Fruit fly (Drosophila melanogaster) whole organism, prepupa: ENCODE measurements around the gene fipi.
A peak's percentile ranks its signal among the peaks of the same experiment; 100 is the strongest.

ENCODE experiments used
- Blimp-1 ChIP-seq: fragments of 200-800 bp; sonication (Bioruptor generic); optimal IDR thresholded peaks from 3 replicates; lab custom pipeline; 2017; ENCODE audit warnings: missing biosample characterization, missing genetic modification characterization, mild to moderate bottlenecking, moderate library complexity, missing genetic modification reagents
- CG10669 ChIP-seq: fragments of 200-800 bp; sonication (Bioruptor generic); optimal IDR thresholded peaks from 3 replicates; lab custom pipeline; 2018; ENCODE audit warnings: missing biosample characterization, mild to moderate bottlenecking, missing genetic modification characterization, moderate library complexity
- CG11294 ChIP-seq: fragments of 200-800 bp; sonication (Bioruptor generic); IDR thresholded peaks from 2 replicates; pipeline ENCODE4 v1.3.6; 2022; ENCODE audit warnings: missing biosample characterization, missing genetic modification characterization
- CG11762 ChIP-seq: fragments of 200-800 bp; sonication (Bioruptor generic); optimal IDR thresholded peaks from 3 replicates; lab custom pipeline; 2016; ENCODE audit warnings: missing biosample characterization, missing genetic modification characterization; ENCODE audit not compliant: insufficient read depth
- CG1621 ChIP-seq: fragments of 200-800 bp; sonication (Bioruptor generic); optimal IDR thresholded peaks from 3 replicates; lab custom pipeline; 2018; ENCODE audit warnings: missing biosample characterization, mild to moderate bottlenecking, missing genetic modification characterization
- CG3032 ChIP-seq: fragments of 200-800 bp; optimal IDR thresholded peaks from 2 replicates; lab custom pipeline; 2019; ENCODE audit warnings: missing biosample characterization, mild to moderate bottlenecking, missing genetic modification characterization, moderate library complexity
- CG34406 ChIP-seq: fragments of 200-800 bp; sonication (Bioruptor generic); optimal IDR thresholded peaks from 3 replicates; lab custom pipeline; 2016; ENCODE audit warnings: missing biosample characterization, missing genetic modification characterization
- CG3919 ChIP-seq: fragments of 200-800 bp; sonication (Bioruptor generic); optimal IDR thresholded peaks from 3 replicates; lab custom pipeline; 2016; ENCODE audit warnings: missing biosample characterization, missing genetic modification characterization
- CG4318 ChIP-seq: fragments of 200-800 bp; sonication (Bioruptor generic); optimal IDR thresholded peaks from 3 replicates; lab custom pipeline; 2017; ENCODE audit warnings: missing biosample characterization, mild to moderate bottlenecking, missing genetic modification characterization
- CG6276 ChIP-seq: fragments of 200-800 bp; sonication (Bioruptor generic); optimal IDR thresholded peaks from 2 replicates; lab custom pipeline; 2017; ENCODE audit warnings: missing biosample characterization, mild to moderate bottlenecking, missing genetic modification characterization
- CG6792 ChIP-seq: fragments of 200-800 bp; sonication (Bioruptor generic); optimal IDR thresholded peaks from 3 replicates; lab custom pipeline; 2016; ENCODE audit warnings: missing biosample characterization, missing genetic modification characterization
- CG6808 ChIP-seq: fragments of 200-800 bp; sonication (Bioruptor generic); optimal IDR thresholded peaks from 3 replicates; lab custom pipeline; 2017; ENCODE audit warnings: missing biosample characterization, missing genetic modification characterization, mild to moderate bottlenecking, moderate library complexity, missing genetic modification reagents
- CG6854 ChIP-seq: fragments of 200-800 bp; sonication (Bioruptor generic); optimal IDR thresholded peaks from 2 replicates; lab custom pipeline; 2017; ENCODE audit warnings: missing biosample characterization, mild to moderate bottlenecking, missing genetic modification characterization
- CG8119 ChIP-seq: fragments of 200-800 bp; sonication (Bioruptor generic); IDR thresholded peaks from 3 replicates; pipeline ENCODE4 v1.3.6; 2022; ENCODE audit warnings: missing biosample characterization, missing genetic modification characterization
- CG8632 ChIP-seq: fragments of 200-800 bp; sonication (Bioruptor generic); optimal IDR thresholded peaks from 3 replicates; lab custom pipeline; 2016; ENCODE audit warnings: missing biosample characterization, missing genetic modification characterization
- CG9139 ChIP-seq: fragments of 200-800 bp; sonication (Bioruptor generic); optimal IDR thresholded peaks from 3 replicates; lab custom pipeline; 2017; ENCODE audit warnings: missing biosample characterization, mild to moderate bottlenecking, missing genetic modification characterization
- Eip78C ChIP-seq: fragments of 200-800 bp; sonication (Bioruptor generic); peaks from one replicate; lab custom pipeline; 2016; ENCODE audit warnings: missing biosample characterization, missing genetic modification characterization
- Eip93F ChIP-seq: fragments of 200-800 bp; sonication (Bioruptor generic); optimal IDR thresholded peaks from 2 replicates; lab custom pipeline; 2016; ENCODE audit warnings: missing biosample characterization, mild to moderate bottlenecking, missing genetic modification characterization
- Gug ChIP-seq: fragments of 200-800 bp; sonication (Bioruptor generic); IDR thresholded peaks from 2 replicates; pipeline ENCODE4 v1.3.6; 2022; ENCODE audit warnings: missing biosample characterization, missing genetic modification characterization
- Hr38 ChIP-seq: sonication (Bioruptor generic); optimal IDR thresholded peaks from 2 replicates; lab custom pipeline; 2016; ENCODE audit warnings: missing biosample characterization, missing genetic modification characterization
- Hr39 ChIP-seq: fragments of 200-800 bp; sonication (Bioruptor generic); optimal IDR thresholded peaks from 2 replicates; lab custom pipeline; 2016; ENCODE audit warnings: missing biosample characterization, missing genetic modification characterization
- Hr4 ChIP-seq: fragments of 200-800 bp; sonication (Bioruptor generic); optimal IDR thresholded peaks from 3 replicates; lab custom pipeline; 2016; ENCODE audit warnings: missing biosample characterization, missing genetic modification characterization
- Sox102F ChIP-seq: fragments of 200-800 bp; sonication (Bioruptor generic); optimal IDR thresholded peaks from 2 replicates; lab custom pipeline; 2016; ENCODE audit warnings: missing biosample characterization, mild to moderate bottlenecking, missing genetic modification characterization
- dac ChIP-seq: fragments of 200-800 bp; sonication (Bioruptor generic); optimal IDR thresholded peaks from 2 replicates; lab custom pipeline; 2017; ENCODE audit warnings: missing biosample characterization, mild to moderate bottlenecking, missing genetic modification characterization
- eg ChIP-seq: fragments of 200-800 bp; sonication (Bioruptor generic); IDR thresholded peaks from 3 replicates; pipeline ENCODE4 v1.3.6; 2022; ENCODE audit warnings: missing biosample characterization, missing genetic modification characterization
- esn ChIP-seq: fragments of 200-800 bp; sonication (Bioruptor generic); optimal IDR thresholded peaks from 2 replicates; lab custom pipeline; 2016; ENCODE audit warnings: missing biosample characterization, mild to moderate bottlenecking, missing genetic modification characterization, moderate library complexity
- fd59A ChIP-seq: fragments of 200-800 bp; sonication (Bioruptor generic); optimal IDR thresholded peaks from 2 replicates; lab custom pipeline; 2017; ENCODE audit warnings: missing biosample characterization, mild to moderate bottlenecking, missing genetic modification characterization, missing genetic modification reagents
- fkh ChIP-seq: fragments of 200-800 bp; sonication (Bioruptor generic); optimal IDR thresholded peaks from 3 replicates; lab custom pipeline; 2017; ENCODE audit warnings: missing biosample characterization, mild to moderate bottlenecking, missing genetic modification characterization, moderate library complexity
- lz ChIP-seq: fragments of 200-800 bp; sonication (Bioruptor generic); optimal IDR thresholded peaks from 3 replicates; lab custom pipeline; 2016; ENCODE audit warnings: missing biosample characterization, missing genetic modification characterization
- pdm3 ChIP-seq: fragments of 200-800 bp; sonication (Bioruptor generic); optimal IDR thresholded peaks from 3 replicates; lab custom pipeline; 2016; ENCODE audit warnings: missing biosample characterization, missing genetic modification characterization
- salr ChIP-seq, 2 experiments: fragments of 200-800 bp; sonication (Bioruptor generic); optimal IDR thresholded peaks; 3 replicates each; lab custom pipeline; 2016 to 2018; ENCODE audit warnings: missing biosample characterization in 2 of 2, missing genetic modification characterization in 2 of 2, mild to moderate bottlenecking in 1 of 2
- spab ChIP-seq: fragments of 200-800 bp; sonication (Bioruptor generic); optimal IDR thresholded peaks from 2 replicates; lab custom pipeline; 2017; ENCODE audit warnings: missing biosample characterization, mild to moderate bottlenecking, missing genetic modification characterization, missing genetic modification reagents
- ss ChIP-seq, 2 experiments: fragments of 200-800 bp; sonication (Bioruptor generic); optimal IDR thresholded peaks; 2 replicates in 1 of 2; 3 replicates in 1 of 2; lab custom pipeline; 2017 to 2018; ENCODE audit warnings: mild to moderate bottlenecking in 2 of 2, missing biosample characterization in 2 of 2, missing genetic modification characterization in 2 of 2, moderate library complexity in 1 of 2
- topi ChIP-seq: fragments of 200-800 bp; sonication (Bioruptor generic); optimal IDR thresholded peaks from 3 replicates; lab custom pipeline; 2016; ENCODE audit warnings: missing biosample characterization, missing genetic modification characterization
- vri ChIP-seq: fragments of 200-800 bp; sonication (Bioruptor generic); optimal IDR thresholded peaks from 3 replicates; lab custom pipeline; 2016; ENCODE audit warnings: missing biosample characterization, mild to moderate bottlenecking, missing genetic modification characterization

fipi gene

DNA sequence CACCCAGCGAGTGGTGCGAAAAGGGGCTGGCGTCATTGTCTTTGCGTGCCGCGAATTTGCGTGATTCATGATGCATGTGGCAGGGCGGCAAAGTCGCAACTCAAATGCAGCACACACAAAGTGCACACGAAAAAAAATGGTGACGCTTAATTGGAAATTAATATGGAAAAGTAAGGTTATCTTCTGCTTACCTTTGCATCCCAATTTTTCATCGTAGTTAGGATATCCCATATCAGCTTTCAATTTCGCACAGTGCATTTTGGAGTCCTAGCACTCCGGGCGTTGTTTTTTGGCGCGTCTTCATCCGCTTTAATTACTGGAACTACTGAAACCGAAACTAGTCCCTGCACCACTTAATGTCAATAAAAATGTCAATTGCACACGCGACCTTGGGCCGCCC, 26.2 kb upstream of the fipi start (continued):
- TF ChIP-seq Sox102F (GFP tag; lab: Kevin White, UChicago) (no peak), CG8632 (no peak), ss (GFP tag; optimal IDR thresholded peaks at IDR 0.05; lab: Kevin White, UChicago) (no peak), Blimp-1 (no peak), eg (GFP tag; lab: Robert Waterston, UW) (peak; percentile 59), vri (GFP tag; lab: Kevin White, UChicago) (no peak), topi (GFP tag; lab: Kevin White, UChicago) (no peak), CG9139 (GFP tag; lab: Kevin White, UChicago) (no peak), Eip93F (GFP tag; lab: Kevin White, UChicago) (no peak), lz (GFP tag; lab: Kevin White, UChicago) (no peak), pdm3 (no peak), CG3032 (tag; lab: Kevin White, UChicago) (no peak), CG11294 (no peak; the same call in 1 of the 2 replicates), Eip78C (peak; percentile 70), Hr39 (GFP tag; lab: Kevin White, UChicago) (peak; percentile 28), CG10669 (GFP tag; lab: Kevin White, UChicago) (no peak), CG6792 (no peak), fd59A (GFP tag; lab: Kevin White, UChicago) (no peak), Hr38 (GFP tag; lab: Kevin White, UChicago) (no peak), CG6808 (GFP tag; lab: Kevin White, UChicago) (no peak), spab (GFP tag; lab: Kevin White, UChicago) (no peak), CG11762 (GFP tag; lab: Kevin White, UChicago) (no peak), CG6854 (GFP tag; lab: Kevin White, UChicago) (no peak), CG3919 (GFP tag; lab: Kevin White, UChicago) (peak; percentile 18), CG1621 (tag; lab: Kevin White, UChicago) (no peak), salr (GFP tag; optimal IDR thresholded peaks at IDR 0.05; lab: Kevin White, UChicago) (no peak)
- TF ChIP-seq, all 60 proteins: peak for 13

DNA sequence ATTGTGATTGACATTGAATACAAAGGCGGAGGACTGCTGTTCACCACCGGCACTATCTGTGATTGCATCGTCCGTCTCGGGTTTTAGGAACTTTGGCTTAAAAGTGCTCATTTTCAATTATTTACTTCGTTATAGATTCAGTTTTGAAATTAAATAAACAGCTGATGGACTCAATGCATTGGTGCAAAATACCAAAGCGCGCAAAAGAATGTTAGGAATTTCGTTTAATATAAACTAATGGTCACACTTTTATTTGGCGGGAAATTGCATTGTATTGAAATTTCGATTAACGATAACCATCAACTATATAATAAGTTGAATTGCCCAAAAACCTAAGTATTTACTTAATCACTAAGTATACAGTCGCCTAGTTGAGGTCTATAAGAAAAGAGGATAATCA, 24.2 kb upstream of the fipi start, which contains the start of gene CG3225:
Gene CG3225, minus strand, starts transcription at position 190 of the 400 bp plus-strand sequence.
- TF ChIP-seq fd59A (GFP tag; lab: Kevin White, UChicago) (no peak), fkh (peak; percentile 68), Hr38 (GFP tag; lab: Kevin White, UChicago) (no peak)

DNA sequence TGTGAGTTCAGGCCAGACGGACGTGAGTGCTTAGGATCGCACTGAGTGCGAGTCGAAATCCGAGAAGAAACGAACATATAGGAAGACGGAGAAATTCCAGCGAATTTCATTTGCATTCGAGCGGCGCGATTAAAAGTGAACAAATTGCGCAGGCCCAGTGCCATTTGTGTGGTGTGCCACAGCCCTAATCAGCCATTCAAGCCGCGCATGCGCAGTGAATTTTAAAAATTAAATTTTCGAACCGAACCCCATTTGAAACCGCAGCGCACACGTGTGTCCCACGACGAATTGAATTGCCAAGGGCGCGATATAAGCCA, 19.1 kb upstream of the fipi start:
- no peak for TF ChIP-seq dac (GFP tag; lab: Kevin White, UChicago)
- no peak for TF ChIP-seq Blimp-1
- TF ChIP-seq CG4318 (GFP tag; lab: Kevin White, UChicago), result no peak
- no peak for TF ChIP-seq eg (GFP tag; lab: Robert Waterston, UW)
- TF ChIP-seq esn (GFP tag; lab: Kevin White, UChicago), result no peak

DNA sequence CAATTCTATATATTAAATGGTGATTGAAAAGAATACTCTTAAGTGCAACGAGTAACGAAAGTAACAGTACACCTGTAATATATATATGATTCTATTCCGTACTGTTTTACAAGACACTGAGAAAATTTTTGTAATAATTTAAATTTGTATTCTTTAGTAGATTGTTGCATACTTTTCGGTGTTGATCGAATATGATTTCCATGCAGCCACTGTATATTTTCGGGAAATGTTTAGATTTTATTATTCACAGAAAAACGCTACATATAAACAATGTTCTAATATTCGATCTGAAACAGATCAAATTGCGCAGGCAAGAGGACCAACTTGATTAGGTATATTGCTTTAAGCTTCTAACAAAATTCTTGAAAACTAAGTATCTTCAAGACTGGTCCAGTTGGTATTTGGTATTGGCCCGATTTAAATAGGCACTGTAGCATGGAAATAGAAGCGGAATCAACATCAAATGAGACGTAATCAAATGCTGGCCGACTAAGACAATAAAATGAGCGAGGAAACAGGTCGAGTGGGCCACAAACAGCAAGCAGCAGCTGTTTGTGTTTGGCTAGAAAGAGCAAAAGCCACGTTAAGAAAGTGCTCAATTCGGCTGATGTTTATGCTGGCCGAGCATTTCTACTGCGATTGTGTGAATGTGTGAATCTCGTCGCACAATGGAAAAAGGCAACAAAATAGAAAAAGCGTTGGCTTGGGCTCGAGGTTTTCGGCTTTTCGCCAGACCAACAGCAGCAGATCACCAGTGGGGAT, 18.6 kb upstream of the fipi start, which contains the start of gene CG15629:
Gene CG15629, plus strand, starts transcription at position 749 of the 762 bp plus-strand sequence.
- no peak for TF ChIP-seq CG34406 (GFP tag; lab: Kevin White, UChicago)
- TF ChIP-seq Gug (GFP tag; lab: Robert Waterston, UW), result no peak
- TF ChIP-seq CG6808 (GFP tag; lab: Kevin White, UChicago), result no peak
- TF ChIP-seq eg (GFP tag; lab: Robert Waterston, UW), result no peak
- TF ChIP-seq CG9139 (GFP tag; lab: Kevin White, UChicago), result no peak
- no peak for TF ChIP-seq CG8119 (GFP tag; lab: Robert Waterston, UW)
- TF ChIP-seq CG4318 (GFP tag; lab: Kevin White, UChicago), result no peak
- TF ChIP-seq CG6854 (GFP tag; lab: Kevin White, UChicago), result no peak
- no peak for TF ChIP-seq Hr4 (GFP tag; lab: Kevin White, UChicago)
- no peak for TF ChIP-seq Hr38 (GFP tag; lab: Kevin White, UChicago)
- TF ChIP-seq esn (GFP tag; lab: Kevin White, UChicago), result no peak
- TF ChIP-seq CG3032 (tag; lab: Kevin White, UChicago), result no peak
- no peak for TF ChIP-seq CG6276 (GFP tag; lab: Kevin White, UChicago)
